Worm (Caenorhabditis elegans): ENCODE results near the gene glb-2.

DNA sequence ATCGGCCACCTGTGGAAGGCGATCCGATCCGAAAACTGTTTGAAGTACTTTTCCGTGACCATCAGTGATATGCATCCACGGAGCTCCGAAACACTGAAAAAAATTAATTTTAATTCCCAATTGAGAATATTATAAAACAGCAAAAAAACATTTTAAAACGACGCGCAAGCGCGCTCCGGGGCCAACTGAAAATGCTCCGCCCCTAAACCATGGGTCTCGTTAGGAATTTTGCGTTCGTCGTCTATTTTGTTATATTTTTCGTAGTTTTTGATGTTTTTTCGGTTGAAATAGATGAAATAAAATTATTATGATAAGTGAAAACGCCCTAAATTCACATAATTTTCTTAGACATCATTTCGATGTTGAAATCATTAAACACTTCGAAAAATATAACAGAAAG, 22.5 kb downstream of the glb-2 start:
- TF ChIP-seq nhr-11 (tag; optimal IDR thresholded peaks at IDR 0.05): no peak
- TF ChIP-seq rnt-1 (tag; optimal IDR thresholded peaks at IDR 0.05): no peak
- no peak for TF ChIP-seq dmd-4 (tag; optimal IDR thresholded peaks at IDR 0.05; ENCODE audit: borderline replicate concordance)
- no peak for TF ChIP-seq odd-2 (tag; optimal IDR thresholded peaks at IDR 0.05)
- TF ChIP-seq fkh-10 (GFP tag; optimal IDR thresholded peaks at IDR 0.05): no peak
